Fruit fly (Drosophila melanogaster) whole organism, prepupa: ENCODE data around the gene VhaAC45RP.

ENCODE experiments used
- CG10669 ChIP-seq: fragments of 200-800 bp; sonication (Bioruptor generic); optimal IDR thresholded peaks from 3 replicates; lab custom pipeline; 2018; ENCODE audit warnings: missing biosample characterization, mild to moderate bottlenecking, missing genetic modification characterization, moderate library complexity
- CG6276 ChIP-seq: fragments of 200-800 bp; sonication (Bioruptor generic); optimal IDR thresholded peaks from 2 replicates; lab custom pipeline; 2017; ENCODE audit warnings: missing biosample characterization, mild to moderate bottlenecking, missing genetic modification characterization
- Sox102F ChIP-seq: fragments of 200-800 bp; sonication (Bioruptor generic); optimal IDR thresholded peaks from 2 replicates; lab custom pipeline; 2016; ENCODE audit warnings: missing biosample characterization, mild to moderate bottlenecking, missing genetic modification characterization

dm6 chr3R:30201064-30201463, 34.8 kb upstream of the VhaAC45RP start:
- TF ChIP-seq CG6276 (GFP tag; lab: Kevin White, UChicago) (no peak), CG10669 (GFP tag; lab: Kevin White, UChicago) (no peak), Sox102F (GFP tag; lab: Kevin White, UChicago) (no peak)
